Fruit fly (Drosophila melanogaster) whole organism, embryonic: ENCODE results near the gene CG15912.

ENCODE experiments used
- Ada2b ChIP-seq: fragments of 200-800 bp; sonication (Bioruptor generic); IDR thresholded peaks from 2 replicates; pipeline ENCODE4 v1.3.6; 2022; ENCODE audit warnings: missing biosample characterization, missing genetic modification characterization
- Asciz ChIP-seq: fragments of 200-800 bp; sonication (Bioruptor generic); optimal IDR thresholded peaks from 2 replicates; lab custom pipeline; 2017; ENCODE audit warnings: missing biosample characterization, mild to moderate bottlenecking, missing genetic modification characterization, missing genetic modification reagents
- Blimp-1 ChIP-seq: fragments of 200-800 bp; sonication (Bioruptor generic); optimal IDR thresholded peaks from 3 replicates; lab custom pipeline; 2018; ENCODE audit warnings: missing biosample characterization, missing genetic modification characterization, mild to moderate bottlenecking, moderate library complexity, missing genetic modification reagents
- CG10209 ChIP-seq: fragments of 200-800 bp; sonication (Bioruptor generic); optimal IDR thresholded peaks from 3 replicates; lab custom pipeline; 2017; ENCODE audit warnings: missing biosample characterization, mild to moderate bottlenecking, missing genetic modification characterization, missing genetic modification reagents
- CG1024 ChIP-seq: fragments of 200-800 bp; sonication (Bioruptor generic); IDR thresholded peaks from 2 replicates; pipeline ENCODE4 v1.3.6; 2022; ENCODE audit warnings: missing biosample characterization, missing genetic modification characterization
- CG10267 ChIP-seq: fragments of 200-800 bp; sonication (Bioruptor generic); optimal IDR thresholded peaks from 2 replicates; lab custom pipeline; 2018; ENCODE audit warnings: missing biosample characterization, mild to moderate bottlenecking, missing genetic modification characterization, moderate library complexity
- CG11093 ChIP-seq: fragments of 200-800 bp; sonication (Bioruptor generic); IDR thresholded peaks from 3 replicates; pipeline ENCODE4 v1.3.6; 2022; ENCODE audit warnings: missing biosample characterization, missing genetic modification characterization
- CG11398 ChIP-seq: fragments of 200-800 bp; sonication (Bioruptor generic); optimal IDR thresholded peaks from 2 replicates; lab custom pipeline; 2016; ENCODE audit warnings: missing biosample characterization, missing genetic modification characterization
- CG13287 ChIP-seq: fragments of 200-800 bp; sonication (Bioruptor generic); IDR thresholded peaks from 2 replicates; pipeline ENCODE4 v1.3.6; 2022; ENCODE audit warnings: missing biosample characterization, missing genetic modification characterization; ENCODE audit not compliant: partially characterized antibody
- CG14014 ChIP-seq: fragments of 200-800 bp; sonication (Bioruptor generic); IDR thresholded peaks from 2 replicates; pipeline ENCODE4 v1.3.6; 2022; ENCODE audit warnings: missing biosample characterization, missing genetic modification characterization
- CG1529 ChIP-seq: fragments of 200-800 bp; sonication (Bioruptor generic); optimal IDR thresholded peaks from 3 replicates; lab custom pipeline; 2018; ENCODE audit warnings: missing biosample characterization, missing genetic modification characterization
- CG16779 ChIP-seq: fragments of 200-800 bp; sonication (Bioruptor generic); IDR thresholded peaks from 2 replicates; pipeline ENCODE4 v1.3.6; 2022; ENCODE audit warnings: missing biosample characterization, missing genetic modification characterization
- CG17912 ChIP-seq: fragments of 200-800 bp; sonication (Bioruptor generic); optimal IDR thresholded peaks from 2 replicates; lab custom pipeline; 2018; ENCODE audit warnings: missing biosample characterization, mild to moderate bottlenecking, missing genetic modification characterization
- CG3065 ChIP-seq: fragments of 200-800 bp; sonication (Bioruptor generic); optimal IDR thresholded peaks from 2 replicates; lab custom pipeline; 2016; ENCODE audit warnings: missing biosample characterization, missing genetic modification characterization
- CG31441 ChIP-seq: fragments of 200-800 bp; sonication (Bioruptor generic); IDR thresholded peaks from 2 replicates; pipeline ENCODE4 v1.3.6; 2022; ENCODE audit warnings: missing biosample characterization, missing genetic modification characterization
- CG33557 ChIP-seq: fragments of 200-800 bp; sonication (Bioruptor generic); optimal IDR thresholded peaks from 2 replicates; lab custom pipeline; 2019; ENCODE audit warnings: missing biosample characterization, mild to moderate bottlenecking, missing genetic modification characterization, moderate library complexity
- CG4404 ChIP-seq: fragments of 200-800 bp; sonication (Bioruptor generic); IDR thresholded peaks from 2 replicates; pipeline ENCODE4 v1.3.6; 2022; ENCODE audit warnings: missing biosample characterization, missing genetic modification characterization
- CG7556 ChIP-seq: fragments of 200-800 bp; sonication (Bioruptor generic); optimal IDR thresholded peaks from 2 replicates; lab custom pipeline; 2017; ENCODE audit warnings: missing biosample characterization, mild to moderate bottlenecking, missing genetic modification characterization
- CG7839 ChIP-seq: fragments of 200-800 bp; sonication (Bioruptor generic); optimal IDR thresholded peaks from 3 replicates; lab custom pipeline; 2018; ENCODE audit warnings: missing biosample characterization, mild to moderate bottlenecking, missing genetic modification characterization, moderate library complexity
- CG8924 ChIP-seq: fragments of 200-800 bp; optimal IDR thresholded peaks from 3 replicates; lab custom pipeline; 2019; ENCODE audit warnings: missing biosample characterization, mild to moderate bottlenecking, missing genetic modification characterization, moderate library complexity
- CG8944 ChIP-seq: fragments of 200-800 bp; sonication (Bioruptor generic); optimal IDR thresholded peaks from 3 replicates; lab custom pipeline; 2016; ENCODE audit warnings: missing biosample characterization, missing genetic modification characterization
- CG9609 ChIP-seq: fragments of 200-800 bp; sonication (Bioruptor generic); optimal IDR thresholded peaks from 3 replicates; lab custom pipeline; 2016; ENCODE audit warnings: missing biosample characterization, missing genetic modification characterization
- CG9876 ChIP-seq: fragments of 200-800 bp; sonication (Bioruptor generic); optimal IDR thresholded peaks from 2 replicates; lab custom pipeline; 2016; ENCODE audit warnings: missing biosample characterization, missing genetic modification characterization
- CoRest ChIP-seq: fragments of 200-800 bp; sonication (Bioruptor generic); optimal IDR thresholded peaks from 3 replicates; lab custom pipeline; 2018; ENCODE audit warnings: missing biosample characterization, mild to moderate bottlenecking, missing genetic modification characterization, moderate library complexity
- Doc2 ChIP-seq: fragments of 200-800 bp; sonication (Bioruptor generic); IDR thresholded peaks from 2 replicates; pipeline ENCODE4 v1.3.6; 2022; ENCODE audit warnings: missing biosample characterization, missing genetic modification characterization
- Hey ChIP-seq: fragments of 200-800 bp; sonication (Bioruptor generic); optimal IDR thresholded peaks from 3 replicates; lab custom pipeline; 2018; ENCODE audit warnings: missing biosample characterization, mild to moderate bottlenecking, missing genetic modification characterization
- Hr51 ChIP-seq, 2 experiments: fragments of 200-800 bp; sonication (Bioruptor generic); optimal IDR thresholded peaks; 2 replicates in 1 of 2; 3 replicates in 1 of 2; lab custom pipeline; 2016 to 2018; ENCODE audit warnings: missing biosample characterization in 2 of 2, missing genetic modification characterization in 2 of 2, mild to moderate bottlenecking in 1 of 2, moderate library complexity in 1 of 2
- Med ChIP-seq: fragments of 200-800 bp; sonication (Bioruptor generic); peaks from one replicate; lab custom pipeline; 2016; ENCODE audit warnings: missing biosample characterization, missing genetic modification characterization, mild to moderate bottlenecking, inconsistent platforms, moderate library complexity
- Ptx1 ChIP-seq: fragments of 200-800 bp; sonication (Bioruptor generic); IDR thresholded peaks from 2 replicates; pipeline ENCODE4 v1.3.6; 2022; ENCODE audit warnings: missing biosample characterization, missing genetic modification characterization
- Six4 ChIP-seq: fragments of 200-800 bp; sonication (Bioruptor generic); optimal IDR thresholded peaks from 2 replicates; lab custom pipeline; 2016; ENCODE audit warnings: missing biosample characterization, missing genetic modification characterization
- Trl ChIP-seq, 3 experiments: fragments of >200 bp in 2 of 3; fragments of 200-800 bp in 1 of 3; sonication (Bioruptor generic) in 1 of 3; optimal IDR thresholded peaks; 2 replicates in 1 of 3; 3 replicates in 2 of 3; lab custom pipeline; 2016 to 2017; ENCODE audit warnings: missing biosample characterization in 1 of 3, missing genetic modification characterization in 1 of 3
- Xrp1 ChIP-seq: fragments of 200-800 bp; sonication (Bioruptor generic); IDR thresholded peaks from 2 replicates; pipeline ENCODE4 v1.3.6; 2022; ENCODE audit warnings: missing biosample characterization, missing genetic modification characterization
- ara ChIP-seq: fragments of 200-800 bp; sonication (Bioruptor generic); IDR thresholded peaks from 2 replicates; pipeline ENCODE4 v1.3.6; 2022; ENCODE audit warnings: missing biosample characterization, missing genetic modification characterization
- ash1 ChIP-seq: fragments of 200-800 bp; sonication (Bioruptor generic); optimal IDR thresholded peaks from 2 replicates; lab custom pipeline; 2018; ENCODE audit warnings: missing biosample characterization, mild to moderate bottlenecking, missing genetic modification characterization
- caup ChIP-seq: fragments of 200-800 bp; sonication (Bioruptor generic); optimal IDR thresholded peaks from 3 replicates; lab custom pipeline; 2017; ENCODE audit warnings: missing biosample characterization, mild to moderate bottlenecking, missing genetic modification characterization, moderate library complexity; ENCODE audit not compliant: severe bottlenecking
- dmrt99B ChIP-seq: fragments of 200-800 bp; sonication (Bioruptor generic); optimal IDR thresholded peaks from 2 replicates; lab custom pipeline; 2018; ENCODE audit warnings: missing biosample characterization, mild to moderate bottlenecking, missing genetic modification characterization, moderate library complexity
- gem ChIP-seq: fragments of 200-800 bp; sonication (Bioruptor generic); optimal IDR thresholded peaks from 2 replicates; lab custom pipeline; 2019; ENCODE audit warnings: missing biosample characterization, mild to moderate bottlenecking, missing genetic modification characterization, moderate library complexity
- lola ChIP-seq, 3 experiments: fragments of >200 bp in 2 of 3; fragments of 200-800 bp in 1 of 3; sonication (Bioruptor generic) in 1 of 3; optimal IDR thresholded peaks; 2 replicates each; lab custom pipeline; 2017 to 2019; ENCODE audit warnings: missing biosample characterization in 3 of 3, missing genetic modification characterization in 3 of 3, mild to moderate bottlenecking in 1 of 3, moderate library complexity in 1 of 3
- nmo ChIP-seq: fragments of 200-800 bp; sonication (Bioruptor generic); optimal IDR thresholded peaks from 2 replicates; lab custom pipeline; 2018; ENCODE audit warnings: missing biosample characterization, mild to moderate bottlenecking, missing genetic modification characterization, moderate library complexity
- pb ChIP-seq: fragments of 200-800 bp; sonication (Bioruptor generic); optimal IDR thresholded peaks from 3 replicates; lab custom pipeline; 2016; ENCODE audit warnings: missing biosample characterization, missing genetic modification characterization
- peb ChIP-seq: fragments of 200-800 bp; sonication (Bioruptor generic); IDR thresholded peaks from 2 replicates; pipeline ENCODE4 v1.3.6; 2022; ENCODE audit warnings: missing biosample characterization, missing genetic modification characterization
- pita ChIP-seq: fragments of 200-800 bp; sonication (Bioruptor generic); optimal IDR thresholded peaks from 2 replicates; lab custom pipeline; 2017; ENCODE audit warnings: missing biosample characterization, mild to moderate bottlenecking, missing genetic modification characterization
- ranshi ChIP-seq: fragments of 200-800 bp; sonication (Bioruptor generic); IDR thresholded peaks from 2 replicates; pipeline ENCODE4 v1.3.6; 2022; ENCODE audit warnings: missing biosample characterization, missing genetic modification characterization
- sisA ChIP-seq: fragments of 200-800 bp; sonication (Bioruptor generic); IDR thresholded peaks from 2 replicates; pipeline ENCODE4 v1.3.6; 2022; ENCODE audit warnings: missing biosample characterization, missing genetic modification characterization
- trem ChIP-seq: fragments of 200-800 bp; optimal IDR thresholded peaks from 3 replicates; lab custom pipeline; 2019; ENCODE audit warnings: missing biosample characterization, mild to moderate bottlenecking, missing genetic modification characterization, moderate library complexity
- unpg ChIP-seq: fragments of 200-800 bp; sonication (Bioruptor generic); optimal IDR thresholded peaks from 3 replicates; lab custom pipeline; 2018; ENCODE audit warnings: missing biosample characterization, mild to moderate bottlenecking, missing genetic modification characterization, moderate library complexity
- usp ChIP-seq: fragments of >200 bp; optimal IDR thresholded peaks from 2 replicates; lab custom pipeline; 2017; ENCODE audit warnings: missing biosample characterization, missing genetic modification characterization
- yki ChIP-seq: fragments of >200 bp; optimal IDR thresholded peaks from 3 replicates; lab custom pipeline; 2018
- zf30C ChIP-seq: fragments of 200-800 bp; sonication (Bioruptor generic); optimal IDR thresholded peaks from 3 replicates; lab custom pipeline; 2018; ENCODE audit warnings: missing biosample characterization, mild to moderate bottlenecking, missing genetic modification characterization
- zfh1 ChIP-seq: fragments of 200-800 bp; sonication (Bioruptor generic); IDR thresholded peaks from 3 replicates; pipeline ENCODE4 v1.3.6; 2022; ENCODE audit warnings: missing biosample characterization, missing genetic modification characterization

CG15912 gene

dm6 chrX:4573971-4574370 lies 25.1 kb downstream of the CG15912 start (continued):
- TF ChIP-seq trem (tag; lab: Kevin White, UChicago) (peak; percentile 31), ash1 (no peak), CG10267 (peak; percentile 33), ara (GFP tag; lab: Robert Waterston, UW) (peak; percentile 39; the same call in 1 of the 2 replicates), zf30C (peak; percentile 17), Doc2 (GFP tag; lab: Robert Waterston, UW) (no peak), peb (0 out of 2 replicates have a peak, but pooled peaks have one; percentile 26), sisA (peak; percentile 26; the same call in 1 of the 2 replicates), Ptx1 (peak; percentile 48), ranshi (0 out of 2 replicates have a peak, but pooled peaks have one; percentile 29), Trl (optimal IDR thresholded peaks at IDR 0.05; lab: Kevin White, UChicago) (no peak), Trl (GFP tag; optimal IDR thresholded peaks at IDR 0.05; lab: Kevin White, UChicago) (no peak), Hr51 (GFP tag; optimal IDR thresholded peaks at IDR 0.05; lab: Kevin White, UChicago) (peak in 1 of 2 experiments; percentile 22), Six4 (GFP tag; lab: Kevin White, UChicago) (no peak), dmrt99B (tag; lab: Kevin White, UChicago) (peak; percentile 40), CG13287 (GFP tag; lab: Robert Waterston, UW) (no peak), nmo (GFP tag; lab: Kevin White, UChicago) (peak; percentile 42), CG11398 (GFP tag; lab: Kevin White, UChicago) (no peak), unpg (GFP tag; lab: Kevin White, UChicago) (peak; percentile 19), lola (GFP tag; optimal IDR thresholded peaks at IDR 0.05; lab: Kevin White, UChicago) (peak in 1 of 3 experiments; percentile 47), caup (GFP tag; lab: Kevin White, UChicago) (no peak), CG14014 (GFP tag; lab: Robert Waterston, UW) (no peak), Ada2b (GFP tag; lab: Robert Waterston, UW) (no peak; the same call in 1 of the 2 replicates), gem (tag; lab: Kevin White, UChicago) (peak; percentile 62), CG9609 (GFP tag; lab: Kevin White, UChicago) (no peak), pita (GFP tag; lab: Kevin White, UChicago) (no peak), CG16779 (GFP tag; lab: Robert Waterston, UW) (no peak), CG33557 (GFP tag; lab: Kevin White, UChicago) (peak; percentile 20), CG11093 (GFP tag; lab: Robert Waterston, UW) (no peak), CG7556 (peak; percentile 15), CG9876 (GFP tag; lab: Kevin White, UChicago) (no peak), Asciz (GFP tag; lab: Kevin White, UChicago) (peak; percentile 10), Hey (tag; lab: Kevin White, UChicago) (no peak), Xrp1 (GFP tag; lab: Robert Waterston, UW) (peak; percentile 57; the same call in 1 of the 2 replicates), CG8944 (GFP tag; lab: Kevin White, UChicago) (no peak), CG8924 (tag; lab: Kevin White, UChicago) (peak; percentile 31), CG1024 (GFP tag; lab: Robert Waterston, UW) (peak; percentile 44; the same call in 1 of the 2 replicates), CG3065 (GFP tag; lab: Kevin White, UChicago) (no peak), usp (GFP tag; lab: Kevin White, UChicago) (no peak), Med (GFP tag; lab: Kevin White, UChicago) (peak; percentile 7), CG17912 (GFP tag; lab: Kevin White, UChicago) (no peak), Blimp-1 (GFP tag; lab: Kevin White, UChicago) (peak; percentile 42), zfh1 (GFP tag; lab: Robert Waterston, UW) (peak; percentile 52; the same call in 1 of the 3 replicates), CG10209 (no peak), CoRest (tag; lab: Kevin White, UChicago) (peak; percentile 23), pb (GFP tag; lab: Kevin White, UChicago) (no peak), CG31441 (GFP tag; lab: Robert Waterston, UW) (peak; percentile 42), yki (lab: Kevin White, UChicago) (no peak), CG1529 (GFP tag; lab: Kevin White, UChicago) (peak; percentile 22), CG7839 (peak; percentile 44), CG4404 (peak; percentile 34)
